Worm (Caenorhabditis elegans): ENCODE measurements around the gene cal-3.

cal-3 gene

ce11 chrIV:3855543-3855942 lies 20.6 kb upstream of the cal-3 start, which contains the start of gene zag-1:
TSS of gene zag-1 (plus strand) at chrIV:3855843.
- no peak for TF ChIP-seq unc-62 (GFP tag; optimal IDR thresholded peaks at IDR 0.05)

- TF ChIP-seq unc-62 (GFP tag; optimal IDR thresholded peaks at IDR 0.05) = no peak
These were observed 19.6 kb upstream of the cal-3 start for ce11 chrIV:3854606-3855005.

- TF ChIP-seq unc-62 (GFP tag; optimal IDR thresholded peaks at IDR 0.05) = no peak
These were observed 18.6 kb upstream of the cal-3 start for ce11 chrIV:3853557-3853956.

ce11 chrIV:3848985-3849384 lies 14.0 kb upstream of the cal-3 start:
- TF ChIP-seq unc-62 (GFP tag; optimal IDR thresholded peaks at IDR 0.05) = no peak

DNA sequence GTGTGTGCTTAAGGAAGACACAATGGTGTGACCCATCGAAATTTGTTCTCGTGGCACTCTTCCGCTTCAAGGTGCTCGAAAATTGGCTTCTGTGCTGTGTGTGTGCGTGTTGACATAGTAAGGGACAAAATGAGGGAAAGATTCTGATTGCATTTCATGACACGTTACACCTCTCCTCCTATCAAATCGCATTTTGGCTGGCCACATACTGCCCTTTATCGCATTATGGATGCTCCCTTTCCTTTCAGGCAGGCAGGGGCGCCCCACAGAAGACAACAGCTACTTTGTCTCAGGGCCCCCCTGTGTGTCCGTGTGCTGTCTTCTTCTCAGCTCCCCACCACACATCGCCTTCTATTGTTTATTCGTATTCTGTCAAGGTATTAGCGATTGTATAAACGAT lies 12.5 kb upstream of the cal-3 start:
- no peak for TF ChIP-seq unc-62 (GFP tag; optimal IDR thresholded peaks at IDR 0.05)

- no peak for TF ChIP-seq unc-62 (GFP tag; optimal IDR thresholded peaks at IDR 0.05)
These were observed 9.6 kb upstream of the cal-3 start for ce11 chrIV:3844584-3844983.

DNA sequence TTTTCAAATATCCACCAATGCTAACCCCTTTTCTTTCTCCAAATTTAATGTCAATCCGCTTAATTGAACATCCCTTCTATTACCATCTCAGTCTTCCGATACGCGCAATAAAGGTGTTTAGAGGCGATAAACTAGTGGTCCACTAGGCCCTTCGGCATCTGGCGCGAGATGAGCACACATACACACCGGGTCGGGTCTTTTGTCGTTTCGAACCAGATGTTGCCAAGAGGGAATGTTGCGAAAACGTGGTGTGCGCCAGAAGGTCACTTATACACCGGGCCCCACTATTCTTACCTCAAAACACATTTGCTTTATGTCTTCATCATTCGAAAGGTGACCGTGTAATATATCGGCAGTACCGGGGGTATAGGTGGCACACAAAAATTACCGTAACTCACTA lies 9.0 kb upstream of the cal-3 start:
- TF ChIP-seq unc-62 (GFP tag; optimal IDR thresholded peaks at IDR 0.05) = no peak

DNA sequence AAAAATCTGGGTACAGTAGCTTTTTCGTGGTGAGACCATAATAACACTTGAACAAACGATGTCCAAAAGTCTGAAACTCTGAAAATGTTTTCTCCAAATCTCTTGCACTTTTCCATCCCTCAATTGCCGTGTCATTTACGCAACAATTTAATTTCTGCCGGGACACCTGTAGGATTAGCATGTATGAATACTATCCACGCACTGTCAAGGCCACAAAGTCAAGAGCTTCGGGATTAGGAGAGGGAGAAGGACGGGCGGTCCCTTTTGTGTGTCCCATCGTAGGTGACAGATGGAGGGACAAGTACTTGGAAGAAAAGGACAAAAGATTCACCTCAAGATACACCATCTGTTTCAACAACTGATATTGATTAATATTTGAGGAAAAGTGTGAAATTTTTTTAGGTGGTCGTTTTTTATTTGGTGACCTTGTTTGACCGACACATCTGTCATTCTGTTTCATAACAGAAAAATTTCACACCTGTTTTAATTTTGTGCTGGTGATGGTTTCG lies 8.1 kb upstream of the cal-3 start:
- TF ChIP-seq unc-62 (GFP tag; optimal IDR thresholded peaks at IDR 0.05) = no peak

DNA sequence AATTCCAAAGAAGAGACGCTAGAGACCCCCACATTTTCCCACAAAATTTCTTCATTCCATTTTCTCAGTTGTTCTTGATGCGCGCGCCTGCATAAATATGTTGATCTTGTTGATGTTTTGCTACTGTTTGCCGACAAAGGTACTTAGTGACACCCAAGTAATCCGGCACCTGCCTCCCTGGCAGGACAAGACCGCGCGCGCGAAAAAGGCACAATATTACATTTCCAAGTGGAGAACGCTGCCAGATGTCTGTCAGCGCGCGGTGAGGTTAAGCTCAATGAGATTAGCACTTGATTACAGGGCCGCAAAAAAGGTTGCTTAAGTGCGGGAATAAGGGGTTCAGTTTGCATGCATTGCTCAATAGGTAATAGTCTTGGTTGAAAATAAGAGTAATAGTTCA lies 6.6 kb upstream of the cal-3 start:
- TF ChIP-seq unc-62 (GFP tag; optimal IDR thresholded peaks at IDR 0.05) = no peak

ce11 chrIV:3840480-3840879 lies 5.5 kb upstream of the cal-3 start:
- TF ChIP-seq unc-62 (GFP tag; optimal IDR thresholded peaks at IDR 0.05) = no peak

- TF ChIP-seq unc-62 (GFP tag; optimal IDR thresholded peaks at IDR 0.05) = no peak
These were observed 4.5 kb upstream of the cal-3 start, which contains the start of gene F28F9.2 for ce11 chrIV:3839420-3839819. TSS of gene F28F9.2 (plus strand) at chrIV:3839720.

DNA sequence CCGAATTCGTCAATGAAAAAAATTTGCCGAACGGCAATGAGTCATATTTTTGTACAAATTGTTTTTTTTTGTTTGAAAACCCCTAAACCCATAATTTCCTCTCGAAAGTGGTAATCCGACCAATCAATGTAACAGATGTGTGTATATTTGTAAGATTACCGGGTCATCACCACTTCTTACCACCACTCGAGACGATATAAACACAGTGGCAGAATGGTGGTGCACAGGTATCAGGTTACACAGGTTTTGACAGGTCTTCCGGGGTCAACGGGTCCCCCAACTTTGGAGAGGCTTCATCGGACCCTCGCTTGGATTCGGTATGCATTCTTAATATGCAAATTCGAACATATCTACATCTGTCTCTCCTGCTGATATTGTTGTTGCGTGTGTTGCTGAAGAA lies 3.7 kb upstream of the cal-3 start:
- TF ChIP-seq unc-62 (GFP tag; optimal IDR thresholded peaks at IDR 0.05) = no peak

DNA sequence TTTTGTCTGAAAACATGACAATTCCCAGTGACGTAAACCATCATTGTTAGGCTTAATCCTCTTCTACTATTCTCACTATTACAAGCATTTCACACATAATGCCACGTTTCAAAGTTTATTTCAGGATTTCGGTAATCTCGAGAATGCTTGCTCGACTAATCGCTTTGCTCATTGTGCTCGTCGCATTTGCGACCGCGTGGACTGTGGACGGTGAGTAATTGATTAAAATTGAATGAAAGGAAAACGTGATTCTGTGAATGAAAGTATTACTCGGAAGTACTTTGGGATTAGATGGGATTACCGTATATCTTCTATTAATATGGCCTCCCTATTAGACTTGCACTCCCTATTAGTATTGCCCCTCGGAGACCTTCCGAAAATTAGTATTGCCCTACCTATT lies 1.2 kb downstream of the cal-3 start:
- no peak for TF ChIP-seq unc-62 (GFP tag; optimal IDR thresholded peaks at IDR 0.05)

- no peak for TF ChIP-seq unc-62 (GFP tag; optimal IDR thresholded peaks at IDR 0.05)
These were observed 2.9 kb downstream of the cal-3 start for ce11 chrIV:3832040-3832439.

- TF ChIP-seq unc-62 (GFP tag; optimal IDR thresholded peaks at IDR 0.05) = no peak
These were observed 7.2 kb downstream of the cal-3 start for ce11 chrIV:3827724-3828123.

DNA sequence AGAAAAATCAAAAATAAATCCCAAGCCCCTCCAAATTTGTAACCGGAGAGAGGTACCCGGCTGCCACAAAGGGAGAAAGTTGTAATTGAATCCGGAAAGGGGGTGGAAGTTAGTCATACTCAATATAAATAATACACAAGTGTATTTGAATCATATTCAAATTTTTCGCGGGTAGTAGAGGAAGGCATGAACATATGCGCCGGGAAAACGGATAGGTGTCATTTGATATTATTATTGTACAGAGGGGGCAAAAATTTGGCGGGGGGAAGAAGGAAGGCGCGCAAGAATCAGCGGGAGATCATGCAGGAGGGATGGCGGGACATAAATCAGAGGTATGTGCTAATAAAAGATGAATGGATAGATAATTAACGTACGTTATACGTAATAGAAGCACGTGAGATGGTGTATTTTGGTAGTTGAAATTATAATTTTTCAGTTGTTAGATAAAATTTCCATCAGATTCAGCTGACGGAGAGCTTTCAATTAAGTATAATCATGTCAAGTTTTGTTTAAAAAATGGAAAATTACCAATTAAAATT lies 8.3 kb downstream of the cal-3 start, which contains the start of gene F28F9.3:
F28F9.3 (plus strand) TSS at position 301 of the 539 bp plus-strand sequence.
- no peak for TF ChIP-seq unc-62 (GFP tag; optimal IDR thresholded peaks at IDR 0.05)

DNA sequence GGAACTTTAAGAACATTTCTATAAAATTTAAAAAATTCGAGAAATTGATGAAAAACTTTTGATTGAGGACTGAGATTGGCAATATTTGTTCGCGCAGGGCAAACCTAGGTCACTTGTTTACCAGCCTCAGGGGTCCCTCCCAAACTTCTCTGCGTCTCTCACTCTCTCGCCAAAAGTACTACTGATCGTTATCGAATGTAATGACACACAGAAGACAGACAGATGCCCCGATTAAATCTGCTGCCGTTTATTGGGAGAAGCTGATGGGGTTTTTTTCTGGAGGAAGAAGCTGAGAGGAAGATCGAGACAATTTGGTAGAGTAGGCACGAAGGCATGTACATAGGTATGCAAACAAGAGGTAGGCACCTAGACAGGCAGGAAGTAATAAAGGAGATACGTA lies 9.6 kb downstream of the cal-3 start:
- no peak for TF ChIP-seq unc-62 (GFP tag; optimal IDR thresholded peaks at IDR 0.05)

DNA sequence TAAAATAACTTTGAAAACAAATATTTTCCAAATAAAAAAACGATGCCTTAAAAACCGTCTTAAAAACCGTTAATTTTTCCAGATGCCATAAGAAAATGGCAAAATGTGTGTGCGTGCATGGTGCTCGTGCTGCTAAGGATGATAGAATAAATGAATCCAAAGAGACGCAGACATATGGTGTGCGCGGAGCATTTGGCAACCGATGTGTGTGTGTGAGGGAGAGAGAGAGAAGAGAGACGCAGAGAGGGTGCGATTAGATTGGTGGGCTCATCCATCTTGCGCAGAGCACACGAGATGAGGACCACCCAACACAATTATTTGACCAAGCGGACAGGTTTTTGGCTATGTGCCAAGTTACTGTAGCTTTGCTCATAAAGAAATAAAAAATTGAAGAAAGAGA lies 10.2 kb downstream of the cal-3 start:
- TF ChIP-seq unc-62 (GFP tag; optimal IDR thresholded peaks at IDR 0.05) = no peak

Measured in whole organism, dauer.